Fruit fly (Drosophila melanogaster) whole organism, prepupa: Measurements from ENCODE around the gene CG14621.

ENCODE experiments used
- Blimp-1 ChIP-seq: fragments of 200-800 bp; sonication (Bioruptor generic); optimal IDR thresholded peaks from 3 replicates; lab custom pipeline; 2017; ENCODE audit warnings: missing biosample characterization, missing genetic modification characterization, mild to moderate bottlenecking, moderate library complexity, missing genetic modification reagents
- CG10631 ChIP-seq: fragments of 200-800 bp; sonication (Bioruptor generic); optimal IDR thresholded peaks from 2 replicates; lab custom pipeline; 2016; ENCODE audit warnings: missing biosample characterization, missing genetic modification characterization
- CG10669 ChIP-seq: fragments of 200-800 bp; sonication (Bioruptor generic); optimal IDR thresholded peaks from 3 replicates; lab custom pipeline; 2018; ENCODE audit warnings: missing biosample characterization, mild to moderate bottlenecking, missing genetic modification characterization, moderate library complexity
- CG11294 ChIP-seq: fragments of 200-800 bp; sonication (Bioruptor generic); IDR thresholded peaks from 2 replicates; pipeline ENCODE4 v1.3.6; 2022; ENCODE audit warnings: missing biosample characterization, missing genetic modification characterization
- CG11762 ChIP-seq: fragments of 200-800 bp; sonication (Bioruptor generic); optimal IDR thresholded peaks from 3 replicates; lab custom pipeline; 2016; ENCODE audit warnings: missing biosample characterization, missing genetic modification characterization; ENCODE audit not compliant: insufficient read depth
- CG11902 ChIP-seq: fragments of 200-800 bp; sonication (Bioruptor generic); optimal IDR thresholded peaks from 3 replicates; lab custom pipeline; 2016; ENCODE audit warnings: missing biosample characterization, missing genetic modification characterization
- CG1621 ChIP-seq: fragments of 200-800 bp; sonication (Bioruptor generic); optimal IDR thresholded peaks from 3 replicates; lab custom pipeline; 2018; ENCODE audit warnings: missing biosample characterization, mild to moderate bottlenecking, missing genetic modification characterization
- CG16779 ChIP-seq: fragments of 200-800 bp; sonication (Bioruptor generic); optimal IDR thresholded peaks from 3 replicates; lab custom pipeline; 2017; ENCODE audit warnings: missing biosample characterization, mild to moderate bottlenecking, missing genetic modification characterization
- CG3032 ChIP-seq: fragments of 200-800 bp; optimal IDR thresholded peaks from 2 replicates; lab custom pipeline; 2019; ENCODE audit warnings: missing biosample characterization, mild to moderate bottlenecking, missing genetic modification characterization, moderate library complexity
- CG31627 ChIP-seq: fragments of 200-800 bp; sonication (Bioruptor generic); optimal IDR thresholded peaks from 3 replicates; lab custom pipeline; 2016; ENCODE audit warnings: missing biosample characterization, missing genetic modification characterization
- CG32006 ChIP-seq: fragments of 200-800 bp; sonication (Bioruptor generic); optimal IDR thresholded peaks from 3 replicates; lab custom pipeline; 2017; ENCODE audit warnings: missing biosample characterization, mild to moderate bottlenecking, missing genetic modification characterization
- CG34406 ChIP-seq: fragments of 200-800 bp; sonication (Bioruptor generic); optimal IDR thresholded peaks from 3 replicates; lab custom pipeline; 2016; ENCODE audit warnings: missing biosample characterization, missing genetic modification characterization
- CG6163 ChIP-seq: fragments of 200-800 bp; sonication (Bioruptor generic); IDR thresholded peaks from 3 replicates; pipeline ENCODE4 v1.3.6; 2022; ENCODE audit warnings: missing biosample characterization, missing genetic modification characterization
- CG6276 ChIP-seq: fragments of 200-800 bp; sonication (Bioruptor generic); optimal IDR thresholded peaks from 2 replicates; lab custom pipeline; 2017; ENCODE audit warnings: missing biosample characterization, mild to moderate bottlenecking, missing genetic modification characterization
- CG6792 ChIP-seq: fragments of 200-800 bp; sonication (Bioruptor generic); optimal IDR thresholded peaks from 3 replicates; lab custom pipeline; 2016; ENCODE audit warnings: missing biosample characterization, missing genetic modification characterization
- CG6808 ChIP-seq: fragments of 200-800 bp; sonication (Bioruptor generic); optimal IDR thresholded peaks from 3 replicates; lab custom pipeline; 2017; ENCODE audit warnings: missing biosample characterization, missing genetic modification characterization, mild to moderate bottlenecking, moderate library complexity, missing genetic modification reagents
- CG7368 ChIP-seq: fragments of 200-800 bp; sonication (Bioruptor generic); optimal IDR thresholded peaks from 3 replicates; lab custom pipeline; 2016; ENCODE audit warnings: missing biosample characterization, missing genetic modification characterization
- CG8119 ChIP-seq: fragments of 200-800 bp; sonication (Bioruptor generic); IDR thresholded peaks from 3 replicates; pipeline ENCODE4 v1.3.6; 2022; ENCODE audit warnings: missing biosample characterization, missing genetic modification characterization
- CG8319 ChIP-seq: fragments of 200-800 bp; sonication (Bioruptor generic); optimal IDR thresholded peaks from 3 replicates; lab custom pipeline; 2016; ENCODE audit warnings: missing biosample characterization, missing genetic modification characterization
- CG9139 ChIP-seq: fragments of 200-800 bp; sonication (Bioruptor generic); optimal IDR thresholded peaks from 3 replicates; lab custom pipeline; 2017; ENCODE audit warnings: missing biosample characterization, mild to moderate bottlenecking, missing genetic modification characterization
- Eip75B ChIP-seq: fragments of 200-800 bp; sonication (Bioruptor generic); optimal IDR thresholded peaks from 3 replicates; lab custom pipeline; 2016; ENCODE audit warnings: missing biosample characterization, missing genetic modification characterization
- Eip78C ChIP-seq: fragments of 200-800 bp; sonication (Bioruptor generic); peaks from one replicate; lab custom pipeline; 2016; ENCODE audit warnings: missing biosample characterization, missing genetic modification characterization
- Eip93F ChIP-seq: fragments of 200-800 bp; sonication (Bioruptor generic); optimal IDR thresholded peaks from 2 replicates; lab custom pipeline; 2016; ENCODE audit warnings: missing biosample characterization, mild to moderate bottlenecking, missing genetic modification characterization
- Ets96B ChIP-seq: fragments of 200-800 bp; optimal IDR thresholded peaks from 2 replicates; lab custom pipeline; 2019; ENCODE audit warnings: missing biosample characterization, mild to moderate bottlenecking, missing genetic modification characterization, moderate library complexity
- Hr38 ChIP-seq: sonication (Bioruptor generic); optimal IDR thresholded peaks from 2 replicates; lab custom pipeline; 2016; ENCODE audit warnings: missing biosample characterization, missing genetic modification characterization
- Hr39 ChIP-seq: fragments of 200-800 bp; sonication (Bioruptor generic); optimal IDR thresholded peaks from 2 replicates; lab custom pipeline; 2016; ENCODE audit warnings: missing biosample characterization, missing genetic modification characterization
- Lpt ChIP-seq: fragments of 200-800 bp; sonication (Bioruptor generic); optimal IDR thresholded peaks from 3 replicates; lab custom pipeline; 2016; ENCODE audit warnings: missing biosample characterization, missing genetic modification characterization
- OdsH ChIP-seq: fragments of 200-800 bp; sonication (Bioruptor generic); optimal IDR thresholded peaks from 3 replicates; lab custom pipeline; 2016; ENCODE audit warnings: missing biosample characterization, missing genetic modification characterization
- Smox ChIP-seq: fragments of 200-800 bp; sonication (Bioruptor generic); optimal IDR thresholded peaks from 3 replicates; lab custom pipeline; 2016; ENCODE audit warnings: missing biosample characterization, missing genetic modification characterization
- Sox14 ChIP-seq: fragments of 200-800 bp; sonication (Bioruptor generic); optimal IDR thresholded peaks from 3 replicates; lab custom pipeline; 2016; ENCODE audit warnings: missing biosample characterization, missing genetic modification characterization
- Sox15 ChIP-seq: fragments of 200-800 bp; sonication (Bioruptor generic); optimal IDR thresholded peaks from 3 replicates; lab custom pipeline; 2016; ENCODE audit warnings: missing biosample characterization, missing genetic modification characterization
- achi ChIP-seq: fragments of 200-800 bp; sonication (Bioruptor generic); optimal IDR thresholded peaks from 3 replicates; lab custom pipeline; 2016; ENCODE audit warnings: missing biosample characterization, missing genetic modification characterization
- dac ChIP-seq: fragments of 200-800 bp; sonication (Bioruptor generic); optimal IDR thresholded peaks from 2 replicates; lab custom pipeline; 2017; ENCODE audit warnings: missing biosample characterization, mild to moderate bottlenecking, missing genetic modification characterization
- eg ChIP-seq: fragments of 200-800 bp; sonication (Bioruptor generic); IDR thresholded peaks from 3 replicates; pipeline ENCODE4 v1.3.6; 2022; ENCODE audit warnings: missing biosample characterization, missing genetic modification characterization
- fd85E ChIP-seq: fragments of 200-800 bp; sonication (Bioruptor generic); optimal IDR thresholded peaks from 3 replicates; lab custom pipeline; 2016; ENCODE audit warnings: missing biosample characterization, missing genetic modification characterization
- fkh ChIP-seq: fragments of 200-800 bp; sonication (Bioruptor generic); optimal IDR thresholded peaks from 3 replicates; lab custom pipeline; 2017; ENCODE audit warnings: missing biosample characterization, mild to moderate bottlenecking, missing genetic modification characterization, moderate library complexity
- lz ChIP-seq: fragments of 200-800 bp; sonication (Bioruptor generic); optimal IDR thresholded peaks from 3 replicates; lab custom pipeline; 2016; ENCODE audit warnings: missing biosample characterization, missing genetic modification characterization
- pdm3 ChIP-seq: fragments of 200-800 bp; sonication (Bioruptor generic); optimal IDR thresholded peaks from 3 replicates; lab custom pipeline; 2016; ENCODE audit warnings: missing biosample characterization, missing genetic modification characterization
- spab ChIP-seq: fragments of 200-800 bp; sonication (Bioruptor generic); optimal IDR thresholded peaks from 2 replicates; lab custom pipeline; 2017; ENCODE audit warnings: missing biosample characterization, mild to moderate bottlenecking, missing genetic modification characterization, missing genetic modification reagents
- ss ChIP-seq, 2 experiments: fragments of 200-800 bp; sonication (Bioruptor generic); optimal IDR thresholded peaks; 2 replicates in 1 of 2; 3 replicates in 1 of 2; lab custom pipeline; 2017 to 2018; ENCODE audit warnings: mild to moderate bottlenecking in 2 of 2, missing biosample characterization in 2 of 2, missing genetic modification characterization in 2 of 2, moderate library complexity in 1 of 2
- svp ChIP-seq: fragments of 200-800 bp; sonication (Bioruptor generic); peaks from one replicate; lab custom pipeline; 2016; ENCODE audit warnings: missing biosample characterization, missing genetic modification characterization
- topi ChIP-seq: fragments of 200-800 bp; sonication (Bioruptor generic); optimal IDR thresholded peaks from 3 replicates; lab custom pipeline; 2016; ENCODE audit warnings: missing biosample characterization, missing genetic modification characterization
- vri ChIP-seq: fragments of 200-800 bp; sonication (Bioruptor generic); optimal IDR thresholded peaks from 3 replicates; lab custom pipeline; 2016; ENCODE audit warnings: missing biosample characterization, mild to moderate bottlenecking, missing genetic modification characterization

Gene CG14621

DNA sequence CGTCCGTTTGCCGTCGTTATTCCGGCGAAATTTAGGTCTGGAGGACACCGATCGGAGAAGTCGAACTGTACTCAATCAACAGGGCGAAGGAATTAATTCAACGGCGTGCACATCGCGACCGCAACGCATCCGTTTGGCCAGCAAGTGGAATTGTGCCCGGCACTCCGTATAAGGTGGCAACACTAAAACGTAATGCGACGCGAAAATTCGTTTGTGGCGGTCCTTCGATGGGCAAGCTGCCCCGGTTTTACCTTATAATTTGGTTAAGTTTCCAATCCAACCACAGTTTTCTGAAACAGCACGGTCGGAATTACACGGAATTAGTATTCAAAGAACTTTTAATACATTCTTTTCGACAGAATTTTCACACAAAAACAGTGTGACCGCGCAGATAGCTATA is 11.0 kb downstream of the CG14621 start, which contains the start of gene wap:
Gene wap, minus strand, starts transcription at position 400 of the 400 bp plus-strand sequence.
- no peak for TF ChIP-seq CG1621 (tag; lab: Kevin White, UChicago)
- TF ChIP-seq Eip75B (GFP tag; lab: Kevin White, UChicago) = no peak
- TF ChIP-seq Ets96B (tag; lab: Kevin White, UChicago) = no peak
- no peak for TF ChIP-seq Smox (GFP tag; lab: Kevin White, UChicago)
- TF ChIP-seq CG6163 (GFP tag; lab: Robert Waterston, UW) = no peak
- TF ChIP-seq Eip78C (GFP tag; lab: Kevin White, UChicago) = no peak
- TF ChIP-seq CG8319 (GFP tag; lab: Kevin White, UChicago) = no peak
- TF ChIP-seq CG11294 (GFP tag; lab: Robert Waterston, UW) = no peak
- no peak for TF ChIP-seq vri
- no peak for TF ChIP-seq Eip93F (GFP tag; lab: Kevin White, UChicago)
- no peak for TF ChIP-seq Sox15 (GFP tag; lab: Kevin White, UChicago)
- TF ChIP-seq ss (GFP tag; optimal IDR thresholded peaks at IDR 0.05; lab: Kevin White, UChicago) = no peak
- no peak for TF ChIP-seq CG34406 (GFP tag; lab: Kevin White, UChicago)

DNA sequence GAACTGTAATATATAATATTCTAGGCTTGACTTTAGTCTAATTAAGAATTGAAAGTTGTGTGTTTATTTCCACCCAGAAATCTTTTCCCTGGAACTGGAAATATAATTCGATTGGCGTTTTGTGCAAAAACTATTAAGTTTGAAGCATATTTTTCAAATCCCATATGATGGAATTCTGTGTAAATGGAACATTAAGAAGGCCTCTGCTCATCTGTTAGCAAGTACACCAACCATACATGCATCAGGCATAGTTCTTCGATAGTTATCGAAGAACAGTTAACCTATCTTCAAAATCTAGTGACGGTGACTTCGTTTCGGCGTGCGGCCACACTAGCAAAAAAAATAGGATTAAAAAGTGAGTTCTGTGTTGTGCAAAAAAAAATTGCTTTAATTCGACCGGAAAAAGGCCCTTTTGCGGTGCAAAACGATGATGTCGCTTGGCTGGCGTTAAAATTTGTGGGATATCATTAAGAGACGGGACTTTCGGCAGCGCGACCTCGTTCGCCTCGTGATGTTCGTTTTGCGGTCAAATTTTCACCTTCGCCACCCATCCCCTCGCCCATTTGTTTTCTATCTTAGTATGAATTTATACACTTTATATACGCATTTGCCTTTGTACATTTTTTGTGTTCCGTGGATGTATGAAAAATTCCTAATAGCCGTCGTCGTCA is 11.6 kb downstream of the CG14621 start, which contains the start of gene Usp2:
Gene Usp2, plus strand, starts transcription at position 295 of the 671 bp plus-strand sequence.
- TF ChIP-seq CG32006 (GFP tag; lab: Kevin White, UChicago) (no peak), CG16779 (tag; lab: Kevin White, UChicago) (no peak), Hr38 (no peak), CG7368 (GFP tag; lab: Kevin White, UChicago) (no peak), CG11902 (GFP tag; lab: Kevin White, UChicago) (no peak), CG8119 (GFP tag; lab: Robert Waterston, UW) (no peak), spab (no peak), lz (GFP tag; lab: Kevin White, UChicago) (no peak), vri (no peak), svp (peak; percentile 89), Eip78C (GFP tag; lab: Kevin White, UChicago) (peak; percentile 73), OdsH (GFP tag; lab: Kevin White, UChicago) (no peak), ss (GFP tag; optimal IDR thresholded peaks at IDR 0.05; lab: Kevin White, UChicago) (peak in 1 of 2 experiments; percentile 18), Ets96B (tag; lab: Kevin White, UChicago) (no peak), CG10669 (GFP tag; lab: Kevin White, UChicago) (no peak), eg (GFP tag; lab: Robert Waterston, UW) (peak; percentile 30; the same call in 1 of the 3 replicates), CG11762 (GFP tag; lab: Kevin White, UChicago) (no peak), Eip75B (GFP tag; lab: Kevin White, UChicago) (no peak), CG31627 (no peak), Sox15 (GFP tag; lab: Kevin White, UChicago) (no peak), CG9139 (peak; percentile 4), CG3032 (tag; lab: Kevin White, UChicago) (no peak), fkh (GFP tag; lab: Kevin White, UChicago) (no peak), CG6163 (GFP tag; lab: Robert Waterston, UW) (0 out of 3 replicates have a peak, but pooled peaks have one; percentile 46), CG6792 (no peak), CG8319 (GFP tag; lab: Kevin White, UChicago) (no peak), Sox14 (GFP tag; lab: Kevin White, UChicago) (peak; percentile 35), Blimp-1 (GFP tag; lab: Kevin White, UChicago) (no peak), CG6808 (GFP tag; lab: Kevin White, UChicago) (no peak), Smox (GFP tag; lab: Kevin White, UChicago) (no peak), Hr39 (GFP tag; lab: Kevin White, UChicago) (peak; percentile 9), fd85E (GFP tag; lab: Kevin White, UChicago) (no peak), dac (no peak), CG11294 (GFP tag; lab: Robert Waterston, UW) (no peak), achi (GFP tag; lab: Kevin White, UChicago) (no peak), CG10631 (GFP tag; lab: Kevin White, UChicago) (peak; percentile 10), pdm3 (GFP tag; lab: Kevin White, UChicago) (no peak), topi (no peak), CG1621 (tag; lab: Kevin White, UChicago) (no peak), Lpt (no peak), CG6276 (GFP tag; lab: Kevin White, UChicago) (peak; percentile 28)
